Worm (Caenorhabditis elegans) whole organism, L4 larva: Measurements from ENCODE around the gene cyp-34A1.

Experiments
- D1046.2 ChIP-seq: fragments of 200-800 bp; sonication (Bioruptor generic); IDR thresholded peaks from 2 replicates; pipeline ENCODE4 v1.3.6; 2022; ENCODE audit warnings: missing genetic modification characterization, missing compliant biosample characterization
- F49E8.2 ChIP-seq: sonication (generic microtip); optimal IDR thresholded peaks from 2 replicates; lab custom pipeline; 2016; ENCODE audit warnings: missing compliant biosample characterization, mild to moderate bottlenecking, missing genetic modification characterization, borderline replicate concordance
- Y105C5A.15 ChIP-seq: fragments of 200-800 bp; sonication (Bioruptor generic); IDR thresholded peaks from 2 replicates; pipeline ENCODE4 v1.3.6; 2022; ENCODE audit warnings: missing genetic modification characterization, missing compliant biosample characterization
- ZK337.2 ChIP-seq: fragments of 200-800 bp; sonication (Bioruptor generic); IDR thresholded peaks from 2 replicates; pipeline ENCODE4 v1.3.6; 2022; ENCODE audit warnings: missing genetic modification reagents, missing genetic modification characterization, missing compliant biosample characterization
- attf-4 ChIP-seq: sonication (generic microtip); optimal IDR thresholded peaks from 3 replicates; lab custom pipeline; 2017; ENCODE audit warnings: missing biosample characterization, missing genetic modification characterization
- ceh-32 ChIP-seq: sonication (generic microtip); optimal IDR thresholded peaks from 2 replicates; lab custom pipeline; 2016; ENCODE audit warnings: mild to moderate bottlenecking, missing genetic modification characterization, missing compliant biosample characterization; ENCODE audit not compliant: poor library complexity
- ceh-44 ChIP-seq: fragments of 200-800 bp; sonication (Bioruptor generic); IDR thresholded peaks from 2 replicates; pipeline ENCODE4 v1.3.6; 2022; ENCODE audit warnings: missing genetic modification reagents, missing genetic modification characterization, missing compliant biosample characterization
- ceh-62 ChIP-seq: sonication (generic microtip); optimal IDR thresholded peaks from 2 replicates; lab custom pipeline; 2017; ENCODE audit warnings: missing biosample characterization, missing genetic modification characterization
- ces-1 ChIP-seq: fragments of 150-350 bp; sonication (generic microtip); optimal IDR thresholded peaks from 4 replicates; lab custom pipeline; 2014; ENCODE audit warnings: missing biosample characterization, missing genetic modification reagents, missing genetic modification characterization
- ctbp-1 ChIP-seq: fragments of 200-800 bp; sonication (Bioruptor generic); IDR thresholded peaks from 2 replicates; pipeline ENCODE4 v1.3.6; 2022; ENCODE audit warnings: missing genetic modification reagents, missing genetic modification characterization, missing compliant biosample characterization
- daf-16 ChIP-seq, 3 experiments: sonication (generic microtip); optimal IDR thresholded peaks; 2 replicates each; lab custom pipeline; 2016 to 2017; ENCODE audit warnings: missing genetic modification characterization in 3 of 3, missing genetic modification reagents in 3 of 3, mild to moderate bottlenecking in 2 of 3, missing compliant biosample characterization in 2 of 3, missing biosample characterization in 1 of 3, moderate library complexity in 1 of 3
- dmd-6 ChIP-seq: fragments of 200-800 bp; sonication (Bioruptor generic); IDR thresholded peaks from 2 replicates; pipeline ENCODE4 v1.3.6; 2022; ENCODE audit warnings: missing genetic modification reagents, missing genetic modification characterization, missing compliant biosample characterization
- dmd-8 ChIP-seq: fragments of 200-800 bp; sonication (Bioruptor generic); IDR thresholded peaks from 2 replicates; pipeline ENCODE4 v1.3.6; 2022; ENCODE audit warnings: missing genetic modification characterization, missing compliant biosample characterization
- duxl-1 ChIP-seq: sonication (generic microtip); optimal IDR thresholded peaks from 2 replicates; lab custom pipeline; 2016; ENCODE audit warnings: mild to moderate bottlenecking, missing genetic modification characterization, moderate library complexity, missing compliant biosample characterization; ENCODE audit not compliant: poor library complexity
- dve-1 ChIP-seq: sonication (generic microtip); optimal IDR thresholded peaks from 2 replicates; lab custom pipeline; 2017; ENCODE audit warnings: antibody characterized with exemption, mild to moderate bottlenecking, missing genetic modification characterization, missing compliant biosample characterization; ENCODE audit not compliant: insufficient read depth
- fkh-10 ChIP-seq: fragments of 150-350 bp; optimal IDR thresholded peaks from 2 replicates; lab custom pipeline; 2014; ENCODE audit warnings: missing biosample characterization, missing genetic modification reagents, missing genetic modification characterization
- hlh-30 ChIP-seq: sonication (generic microtip); optimal IDR thresholded peaks from 2 replicates; lab custom pipeline; 2017; ENCODE audit warnings: antibody characterized with exemption, mild to moderate bottlenecking, missing genetic modification characterization, missing compliant biosample characterization; ENCODE audit not compliant: insufficient read depth
- lin-1 ChIP-seq: fragments of 200-800 bp; sonication (Bioruptor generic); IDR thresholded peaks from 2 replicates; pipeline ENCODE4 v1.3.6; 2022; ENCODE audit warnings: missing genetic modification reagents, missing genetic modification characterization, missing compliant biosample characterization
- lin-15B ChIP-seq: fragments of 150-350 bp; sonication (generic microtip); optimal IDR thresholded peaks from 3 replicates; lab custom pipeline; 2014; ENCODE audit warnings: missing biosample characterization, missing genetic modification characterization
- lir-3 ChIP-seq: sonication (generic microtip); optimal IDR thresholded peaks from 2 replicates; lab custom pipeline; 2016; ENCODE audit warnings: mild to moderate bottlenecking, missing genetic modification characterization, missing compliant biosample characterization
- mdl-1 ChIP-seq, 2 experiments: fragments of 150-350 bp in 1 of 2; sonication (generic microtip) in 1 of 2; optimal IDR thresholded peaks; 2 replicates each; lab custom pipeline; 2014 to 2017; ENCODE audit warnings: missing biosample characterization in 2 of 2, missing genetic modification characterization in 2 of 2
- nhr-111 ChIP-seq: fragments of 200-800 bp; sonication (Bioruptor generic); optimal IDR thresholded peaks from 2 replicates; lab custom pipeline; 2018; ENCODE audit warnings: mild to moderate bottlenecking, missing genetic modification characterization, missing compliant biosample characterization
- nhr-25 ChIP-seq: sonication (generic microtip); optimal IDR thresholded peaks from 2 replicates; lab custom pipeline; 2017; ENCODE audit warnings: missing genetic modification characterization, mild to moderate bottlenecking, missing compliant biosample characterization, antibody characterized with exemption, moderate library complexity, borderline replicate concordance; ENCODE audit not compliant: insufficient read depth
- nhr-28 ChIP-seq: fragments of 150-350 bp; optimal IDR thresholded peaks from 2 replicates; lab custom pipeline; 2014; ENCODE audit warnings: missing biosample characterization, missing genetic modification characterization
- nhr-48 ChIP-seq: sonication (generic microtip); optimal IDR thresholded peaks from 2 replicates; lab custom pipeline; 2016; ENCODE audit warnings: mild to moderate bottlenecking, missing genetic modification characterization, missing compliant biosample characterization
- nhr-6 ChIP-seq: fragments of 150-350 bp; optimal IDR thresholded peaks from 2 replicates; lab custom pipeline; 2014; ENCODE audit warnings: missing biosample characterization, missing genetic modification characterization
- nhr-77 ChIP-seq: fragments of 150-350 bp; optimal IDR thresholded peaks from 2 replicates; lab custom pipeline; 2014; ENCODE audit warnings: missing biosample characterization, missing genetic modification characterization
- pha-4 ChIP-seq, 2 experiments: fragments of 150-350 bp in 1 of 2; fragments of 200-800 bp in 1 of 2; sonication (Bioruptor generic) in 1 of 2; IDR thresholded peaks in 1 of 2; optimal IDR thresholded peaks in 1 of 2; 2 replicates each; pipeline versions ENCODE4 v1.3.6 to Lab custom; 2014 to 2022; ENCODE audit warnings: missing genetic modification characterization in 2 of 2, missing genetic modification reagents in 2 of 2, missing biosample characterization in 1 of 2, missing compliant biosample characterization in 1 of 2
- pqm-1 ChIP-seq: sonication (generic microtip); optimal IDR thresholded peaks from 2 replicates; lab custom pipeline; 2017; ENCODE audit warnings: missing biosample characterization, missing genetic modification characterization
- rbr-2 ChIP-seq: sonication (generic microtip); optimal IDR thresholded peaks from 2 replicates; lab custom pipeline; 2016; ENCODE audit warnings: missing genotype, missing genetic modification characterization, missing compliant biosample characterization
- set-16 ChIP-seq: fragments of 200-800 bp; sonication (Bioruptor generic); IDR thresholded peaks from 2 replicates; pipeline ENCODE4 v1.3.6; 2022; ENCODE audit warnings: missing genetic modification reagents, missing genetic modification characterization, missing compliant biosample characterization
- skn-1 ChIP-seq: fragments of 150-350 bp; optimal IDR thresholded peaks from 2 replicates; lab custom pipeline; 2014; ENCODE audit warnings: missing biosample characterization, missing genetic modification characterization
- vab-7 ChIP-seq: fragments of 200-800 bp; sonication (Bioruptor generic); IDR thresholded peaks from 2 replicates; pipeline ENCODE4 v1.3.6; 2022; ENCODE audit warnings: missing genetic modification reagents, missing genetic modification characterization, missing compliant biosample characterization
- ztf-11 ChIP-seq: fragments of 150-350 bp; optimal IDR thresholded peaks from 2 replicates; lab custom pipeline; 2014; ENCODE audit warnings: missing biosample characterization, missing genetic modification characterization
- ztf-7 ChIP-seq: fragments of 150-350 bp; optimal IDR thresholded peaks from 2 replicates; lab custom pipeline; 2014; ENCODE audit warnings: missing biosample characterization, missing genetic modification characterization

Gene cyp-34A1

ce11 chrV:15303625-15304024, 15.9 kb upstream of the cyp-34A1 start, which contains the start of gene srx-48:
srx-48 (minus strand) TSS chrV:15303725.
- TF ChIP-seq F49E8.2 (tag; lab: Kevin White, UChicago) (no peak), nhr-25 (tag; lab: Kevin White, UChicago) (no peak), nhr-111 (GFP tag; lab: Kevin White, UChicago) (no peak), duxl-1 (tag; lab: Kevin White, UChicago) (no peak), ces-1 (no peak), ceh-44 (GFP tag; lab: Robert Waterston, UW) (no peak), pha-4 (GFP tag; IDR thresholded peaks at IDR 0.05; lab: Robert Waterston, UW) (no peak), pha-4 (tag; optimal IDR thresholded peaks at IDR 0.05; lab: Kevin White, UChicago) (no peak), skn-1 (tag; lab: Kevin White, UChicago) (no peak), rbr-2 (tag; lab: Kevin White, UChicago) (no peak), vab-7 (no peak), attf-4 (tag; lab: Kevin White, UChicago) (no peak), lin-15B (tag; lab: Kevin White, UChicago) (no peak), nhr-6 (no peak), ceh-32 (tag; lab: Kevin White, UChicago) (no peak), lin-1 (GFP tag; lab: Robert Waterston, UW) (no peak)

- TF ChIP-seq dve-1 (peak; percentile 73), ztf-7 (peak; percentile 31), nhr-28 (tag; lab: Kevin White, UChicago) (peak; percentile 98), D1046.2 (GFP tag; lab: Robert Waterston, UW) (no peak), daf-16 (GFP tag; optimal IDR thresholded peaks at IDR 0.05; lab: Kevin White, UChicago) (no peak), daf-16 (tag; optimal IDR thresholded peaks at IDR 0.05; lab: Kevin White, UChicago) (peak; percentile 85), ZK337.2 (GFP tag; lab: Robert Waterston, UW) (no peak), fkh-10 (GFP tag; lab: Kevin White, UChicago) (no peak), mdl-1 (tag; optimal IDR thresholded peaks at IDR 0.05; lab: Kevin White, UChicago) (peak in 1 of 2 experiments; percentile 30), ces-1 (no peak), hlh-30 (tag; lab: Kevin White, UChicago) (peak; percentile 49), skn-1 (tag; lab: Kevin White, UChicago) (no peak), ceh-32 (tag; lab: Kevin White, UChicago) (no peak), lin-1 (GFP tag; lab: Robert Waterston, UW) (no peak), nhr-48 (peak; percentile 27), nhr-77 (peak; percentile 83), dmd-6 (peak; percentile 95), ceh-62 (tag; lab: Kevin White, UChicago) (no peak), nhr-6 (peak; percentile 99), pqm-1 (tag; lab: Kevin White, UChicago) (peak; percentile 99), dmd-8 (GFP tag; lab: Robert Waterston, UW) (no peak)
Observed at ce11 chrV:15298597-15298996, 10.8 kb upstream of the cyp-34A1 start, which contains the start of gene cpr-3. cpr-3 (minus strand) TSS chrV:15298700.

- TF ChIP-seq set-16 = no peak
- no peak for TF ChIP-seq Y105C5A.15 (GFP tag; lab: Robert Waterston, UW)
- TF ChIP-seq ctbp-1 (GFP tag; lab: Robert Waterston, UW) = no peak
- no peak for TF ChIP-seq ztf-11 (tag; lab: Kevin White, UChicago)
- TF ChIP-seq mdl-1 (tag; optimal IDR thresholded peaks at IDR 0.05; lab: Kevin White, UChicago) = no peak
- TF ChIP-seq dmd-6 = no peak
- no peak for TF ChIP-seq nhr-48
- TF ChIP-seq dmd-8 (GFP tag; lab: Robert Waterston, UW) = no peak
- no peak for TF ChIP-seq lir-3 (tag; lab: Kevin White, UChicago)
Observed at ce11 chrV:15293865-15294264, 6.1 kb upstream of the cyp-34A1 start, which contains the start of gene str-96. str-96 (minus strand) TSS chrV:15293965.
